Worm (Caenorhabditis elegans) whole organism, midembryonic: ENCODE results near the gene C01F6.14.

Experiments used
- cog-1 ChIP-seq: sonication (generic microtip); optimal IDR thresholded peaks from 2 replicates; lab custom pipeline; 2016; ENCODE audit warnings: missing genetic modification characterization, missing compliant biosample characterization
- flt-1 ChIP-seq: fragments of 200-800 bp; sonication (Bioruptor generic); IDR thresholded peaks from 2 replicates; pipeline ENCODE4 v1.3.6; 2022; ENCODE audit warnings: missing genetic modification characterization, missing compliant biosample characterization
- klf-2 ChIP-seq: fragments of 200-800 bp; sonication (Bioruptor generic); conservative IDR thresholded peaks from 2 replicates; pipeline ENCODE4 v1.3.6; 2022; ENCODE audit warnings: missing genetic modification reagents, missing genetic modification characterization, missing compliant biosample characterization
- med-1 ChIP-seq: sonication (generic microtip); optimal IDR thresholded peaks from 2 replicates; lab custom pipeline; 2017; ENCODE audit warnings: missing genetic modification characterization, mild to moderate bottlenecking, missing compliant biosample characterization, antibody characterized with exemption, missing genetic modification reagents; ENCODE audit not compliant: insufficient read depth
- ztf-23 ChIP-seq: fragments of 200-800 bp; sonication (Bioruptor generic); IDR thresholded peaks from 2 replicates; pipeline ENCODE4 v1.3.6; 2022; ENCODE audit warnings: missing genetic modification reagents, missing genetic modification characterization, missing compliant biosample characterization

- no peak for TF ChIP-seq flt-1
- TF ChIP-seq med-1, result no peak
- TF ChIP-seq cog-1 (tag; lab: Kevin White, UChicago), result no peak
- no peak for TF ChIP-seq ztf-23 (GFP tag; lab: Robert Waterston, UW)
- TF ChIP-seq klf-2 (GFP tag; lab: Robert Waterston, UW), result no peak
These were observed 7.6 kb downstream of the C01F6.14 start, which contains the start of the genes znf-706 and cpna-3 for ce11 chrIV:9096160-9096879.
